Worm (Caenorhabditis elegans) whole organism, L2 larva: ENCODE results near the gene C04C3.6.
"Not testable (repeated sequence)": the region's sequence is repeated elsewhere in the genome, so short reads cannot be mapped to it uniquely, and the experiment has no call there.

Experiments used
- F13H6.1 ChIP-seq: sonication (generic microtip); optimal IDR thresholded peaks from 2 replicates; lab custom pipeline; 2016; ENCODE audit warnings: missing genetic modification characterization, missing compliant biosample characterization
- R02D3.7 ChIP-seq: fragments of 150-350 bp; optimal IDR thresholded peaks from 2 replicates; lab custom pipeline; 2014; ENCODE audit warnings: missing biosample characterization, missing genetic modification characterization
- Y55F3AM.14 ChIP-seq: fragments of 200-800 bp; sonication (Bioruptor generic); optimal IDR thresholded peaks from 2 replicates; lab custom pipeline; 2018; ENCODE audit warnings: mild to moderate bottlenecking, missing genetic modification characterization, missing compliant biosample characterization
- aly-2 ChIP-seq: fragments of 150-350 bp; optimal IDR thresholded peaks from 2 replicates; lab custom pipeline; 2014; ENCODE audit warnings: missing biosample characterization, missing genetic modification characterization
- ceh-16 ChIP-seq: fragments of 150-350 bp; optimal IDR thresholded peaks from 2 replicates; lab custom pipeline; 2014; ENCODE audit warnings: missing biosample characterization, missing genetic modification characterization
- crh-2 ChIP-seq: sonication (generic microtip); optimal IDR thresholded peaks from 2 replicates; lab custom pipeline; 2017; ENCODE audit warnings: missing biosample characterization, missing genetic modification characterization
- elt-1 ChIP-seq: fragments of 150-350 bp; optimal IDR thresholded peaks from 2 replicates; lab custom pipeline; 2014; ENCODE audit warnings: missing biosample characterization, missing genetic modification characterization
- elt-3 ChIP-seq: sonication (generic microtip); optimal IDR thresholded peaks from 2 replicates; lab custom pipeline; 2017; ENCODE audit warnings: missing biosample characterization, missing genetic modification characterization
- fos-1 ChIP-seq: fragments of 150-350 bp; optimal IDR thresholded peaks from 2 replicates; lab custom pipeline; 2014; ENCODE audit warnings: missing biosample characterization, missing genetic modification characterization
- gmeb-1 ChIP-seq: fragments of 150-350 bp; optimal IDR thresholded peaks from 2 replicates; lab custom pipeline; 2014; ENCODE audit warnings: missing biosample characterization, missing genetic modification characterization
- lin-13 ChIP-seq: fragments of 150-350 bp; optimal IDR thresholded peaks from 2 replicates; lab custom pipeline; 2014; ENCODE audit warnings: missing biosample characterization, missing genetic modification reagents, missing genetic modification characterization
- mab-5 ChIP-seq: fragments of 150-350 bp; optimal IDR thresholded peaks from 2 replicates; lab custom pipeline; 2014; ENCODE audit warnings: missing biosample characterization, missing genetic modification characterization
- mbf-1 ChIP-seq: sonication (generic microtip); optimal IDR thresholded peaks from 2 replicates; lab custom pipeline; 2017; ENCODE audit warnings: missing biosample characterization, missing genetic modification characterization
- nhr-10 ChIP-seq: sonication (generic microtip); optimal IDR thresholded peaks from 2 replicates; lab custom pipeline; 2017; ENCODE audit warnings: missing biosample characterization, missing genetic modification characterization
- nhr-11 ChIP-seq: fragments of 150-350 bp; optimal IDR thresholded peaks from 2 replicates; lab custom pipeline; 2014; ENCODE audit warnings: missing biosample characterization, missing genetic modification characterization
- nhr-12 ChIP-seq: fragments of 150-350 bp; optimal IDR thresholded peaks from 2 replicates; lab custom pipeline; 2014; ENCODE audit warnings: missing biosample characterization, missing genetic modification characterization
- nhr-129 ChIP-seq: fragments of 150-350 bp; optimal IDR thresholded peaks from 2 replicates; lab custom pipeline; 2014; ENCODE audit warnings: missing biosample characterization, missing genetic modification characterization
- nhr-21 ChIP-seq: fragments of 150-350 bp; optimal IDR thresholded peaks from 2 replicates; lab custom pipeline; 2014; ENCODE audit warnings: missing biosample characterization, missing genetic modification characterization
- nhr-23 ChIP-seq: fragments of 150-350 bp; optimal IDR thresholded peaks from 2 replicates; lab custom pipeline; 2014; ENCODE audit warnings: missing biosample characterization, missing genetic modification reagents, missing genetic modification characterization
- nhr-237 ChIP-seq: fragments of 150-350 bp; optimal IDR thresholded peaks from 2 replicates; lab custom pipeline; 2014; ENCODE audit warnings: missing biosample characterization, missing genetic modification characterization
- nhr-25 ChIP-seq: fragments of 150-350 bp; sonication (generic microtip); optimal IDR thresholded peaks from 3 replicates; lab custom pipeline; 2014; ENCODE audit warnings: missing biosample characterization, missing genetic modification characterization
- nhr-77 ChIP-seq: fragments of 150-350 bp; optimal IDR thresholded peaks from 2 replicates; lab custom pipeline; 2014; ENCODE audit warnings: missing biosample characterization, missing genetic modification characterization
- peb-1 ChIP-seq: fragments of 150-350 bp; optimal IDR thresholded peaks from 2 replicates; lab custom pipeline; 2014; ENCODE audit warnings: missing biosample characterization, missing genetic modification characterization
- sem-4 ChIP-seq: fragments of 150-350 bp; optimal IDR thresholded peaks from 2 replicates; lab custom pipeline; 2014; ENCODE audit warnings: missing biosample characterization, missing genetic modification reagents, missing genetic modification characterization
- sma-9 ChIP-seq, 2 experiments: fragments of 150-350 bp in 1 of 2; sonication (generic microtip) in 1 of 2; optimal IDR thresholded peaks; 2 replicates each; lab custom pipeline; 2014 to 2016; ENCODE audit warnings: missing genetic modification characterization in 2 of 2, mild to moderate bottlenecking in 1 of 2, missing biosample characterization in 1 of 2, missing compliant biosample characterization in 1 of 2, missing genetic modification reagents in 1 of 2, moderate library complexity in 1 of 2
- snpc-4 ChIP-seq: fragments of 150-350 bp; optimal IDR thresholded peaks from 2 replicates; lab custom pipeline; 2014; ENCODE audit warnings: missing biosample characterization, missing genetic modification characterization
- unc-62 ChIP-seq: fragments of 150-350 bp; optimal IDR thresholded peaks from 2 replicates; lab custom pipeline; 2014; ENCODE audit warnings: missing biosample characterization, missing genetic modification reagents, missing genetic modification characterization
- zag-1 ChIP-seq: fragments of 150-350 bp; optimal IDR thresholded peaks from 2 replicates; lab custom pipeline; 2014; ENCODE audit warnings: missing biosample characterization, missing genetic modification characterization
- ztf-1 ChIP-seq: fragments of 200-800 bp; sonication (Bioruptor generic); conservative IDR thresholded peaks from 2 replicates; pipeline ENCODE4 v1.3.6; 2022; ENCODE audit warnings: missing genetic modification characterization, missing compliant biosample characterization

C04C3.6 gene

DNA sequence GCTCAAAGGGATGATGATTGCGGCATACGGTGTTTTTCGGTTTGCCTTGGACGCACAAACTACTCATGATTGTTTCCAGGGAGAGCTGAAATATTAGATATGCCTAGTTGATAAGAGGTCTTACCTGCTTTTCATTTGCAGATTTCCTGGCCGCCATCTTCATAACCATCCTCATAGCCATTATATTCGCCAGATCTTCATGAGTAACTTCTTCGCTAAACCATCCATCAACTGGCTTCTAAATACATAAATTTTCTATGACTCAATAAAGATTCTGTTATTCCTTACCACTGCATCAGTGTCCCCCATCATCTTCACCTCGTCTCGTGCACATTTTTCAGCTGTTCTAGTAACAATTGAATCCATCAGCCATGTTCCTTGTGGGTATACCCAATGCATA, 20.1 kb upstream of the C04C3.6 start:
- TF ChIP-seq nhr-12 (tag; lab: Kevin White, UChicago) = no peak
- no peak for TF ChIP-seq snpc-4
- no peak for TF ChIP-seq lin-13 (GFP tag; lab: Kevin White, UChicago)
- TF ChIP-seq Y55F3AM.14 (GFP tag; lab: Kevin White, UChicago) = no peak
- no peak for TF ChIP-seq ceh-16 (tag; lab: Kevin White, UChicago)
- TF ChIP-seq mab-5 (tag; lab: Kevin White, UChicago) = no peak
- no peak for TF ChIP-seq peb-1 (tag; lab: Kevin White, UChicago)
- TF ChIP-seq R02D3.7 (tag; lab: Kevin White, UChicago) = no peak
- no peak for TF ChIP-seq elt-3 (tag; lab: Kevin White, UChicago)
- no peak for TF ChIP-seq crh-2 (tag; lab: Kevin White, UChicago)
- TF ChIP-seq sma-9 (GFP tag; optimal IDR thresholded peaks at IDR 0.05; lab: Kevin White, UChicago) = no peak
- TF ChIP-seq sma-9 (tag; optimal IDR thresholded peaks at IDR 0.05; lab: Kevin White, UChicago) = no peak
- no peak for TF ChIP-seq nhr-10
- no peak for TF ChIP-seq fos-1 (tag; lab: Kevin White, UChicago)
- no peak for TF ChIP-seq unc-62 (GFP tag; lab: Kevin White, UChicago)
- no peak for TF ChIP-seq nhr-21 (tag; lab: Kevin White, UChicago)
- TF ChIP-seq nhr-23 (tag; lab: Kevin White, UChicago) = no peak
- TF ChIP-seq zag-1 (tag; lab: Kevin White, UChicago) = no peak
- no peak for TF ChIP-seq F13H6.1

- TF ChIP-seq nhr-237 (tag; lab: Kevin White, UChicago) (no peak), sem-4 (tag; lab: Kevin White, UChicago) (no peak), nhr-25 (tag; lab: Kevin White, UChicago) (peak; percentile 35), ztf-1 (GFP tag; lab: Robert Waterston, UW) (no peak), ceh-16 (tag; lab: Kevin White, UChicago) (peak; percentile 70), R02D3.7 (tag; lab: Kevin White, UChicago) (no peak), sma-9 (GFP tag; optimal IDR thresholded peaks at IDR 0.05; lab: Kevin White, UChicago) (peak; percentile 54), sma-9 (tag; optimal IDR thresholded peaks at IDR 0.05; lab: Kevin White, UChicago) (no peak), gmeb-1 (tag; lab: Kevin White, UChicago) (no peak), unc-62 (GFP tag; lab: Kevin White, UChicago) (no peak), F13H6.1 (no peak), elt-1 (tag; lab: Kevin White, UChicago) (peak; percentile 72)
Observed at ce11 chrIV:3440848-3441247, 18.4 kb upstream of the C04C3.6 start, which contains the start of gene grd-10. TSS of gene grd-10 (plus strand) at chrIV:3441055.

- peak; percentile 62 for TF ChIP-seq nhr-25 (tag; lab: Kevin White, UChicago)
- no peak for TF ChIP-seq nhr-12 (tag; lab: Kevin White, UChicago)
- peak; percentile 43 for TF ChIP-seq sma-9 (GFP tag; optimal IDR thresholded peaks at IDR 0.05; lab: Kevin White, UChicago)
- TF ChIP-seq sma-9 (tag; optimal IDR thresholded peaks at IDR 0.05; lab: Kevin White, UChicago) = no peak
- TF ChIP-seq nhr-77 = no peak
- peak; percentile 72 for TF ChIP-seq ceh-16 (tag; lab: Kevin White, UChicago)
- no peak for TF ChIP-seq ztf-1 (GFP tag; lab: Robert Waterston, UW)
- TF ChIP-seq nhr-11 = no peak
- TF ChIP-seq aly-2 = no peak
- TF ChIP-seq elt-1 (tag; lab: Kevin White, UChicago) = peak; percentile 81
- TF ChIP-seq nhr-10 = no peak
- TF ChIP-seq, all 48 proteins: peak for 4
Observed at ce11 chrIV:3439354-3439753, 16.9 kb upstream of the C04C3.6 start, which contains the start of gene grd-3. TSS of gene grd-3 (plus strand) at chrIV:3439655.

DNA sequence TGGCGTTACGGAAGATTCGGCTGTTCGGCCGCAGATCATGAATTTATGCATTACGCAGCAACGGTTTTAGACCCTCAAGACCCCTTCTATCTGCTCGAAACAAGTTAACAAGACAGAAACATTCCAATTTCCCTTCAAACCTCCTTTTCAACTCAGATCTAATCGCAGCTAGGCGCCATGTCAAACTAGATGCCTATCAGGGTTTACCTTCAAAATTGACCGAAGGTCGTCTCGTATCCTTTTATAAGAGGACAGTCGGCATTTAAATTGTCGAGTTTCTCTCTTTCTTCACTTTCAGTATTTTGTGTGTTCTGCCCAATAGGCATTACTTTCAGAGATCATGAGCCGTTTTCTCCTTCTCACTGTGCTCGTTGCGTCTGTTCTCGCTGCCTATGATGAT, 15.6 kb upstream of the C04C3.6 start, which contains the start of gene grd-13:
Gene grd-13, plus strand, starts transcription at position 291 of the 400 bp plus-strand sequence.
- TF ChIP-seq nhr-77 (no peak), nhr-21 (tag; lab: Kevin White, UChicago) (no peak), nhr-23 (tag; lab: Kevin White, UChicago) (peak; percentile 60), ceh-16 (tag; lab: Kevin White, UChicago) (peak; percentile 85), elt-1 (tag; lab: Kevin White, UChicago) (peak; percentile 70), sma-9 (GFP tag; optimal IDR thresholded peaks at IDR 0.05; lab: Kevin White, UChicago) (peak; percentile 36), sma-9 (tag; optimal IDR thresholded peaks at IDR 0.05; lab: Kevin White, UChicago) (no peak), nhr-25 (tag; lab: Kevin White, UChicago) (peak; percentile 32)
- TF ChIP-seq, all 48 proteins: peak for 5

ce11 chrIV:3436021-3436420, 13.6 kb upstream of the C04C3.6 start, which contains the start of gene srz-32:
TSS of gene srz-32 (plus strand) at chrIV:3436321.
- no peak for TF ChIP-seq nhr-12 (tag; lab: Kevin White, UChicago)
- TF ChIP-seq mbf-1 = no peak
- TF ChIP-seq R02D3.7 (tag; lab: Kevin White, UChicago) = no peak

DNA sequence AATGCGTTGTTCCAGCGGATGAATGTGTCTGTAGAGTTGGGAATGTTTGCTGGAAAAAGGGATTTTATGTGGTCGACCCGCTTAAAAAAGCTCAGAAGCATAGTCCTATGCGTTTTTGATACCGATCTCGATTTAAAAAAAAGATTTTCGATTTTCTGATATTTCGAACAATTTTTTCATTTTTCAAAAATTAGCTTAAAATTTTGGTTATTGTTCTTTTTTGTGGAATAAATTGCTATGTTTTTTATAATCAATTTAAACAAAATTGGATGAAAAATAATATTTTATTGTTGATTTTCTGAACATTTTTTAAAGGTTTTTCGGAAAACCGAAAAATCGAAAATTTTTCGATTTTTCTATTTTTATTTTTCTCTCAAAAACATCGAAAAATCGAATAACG, 11.0 kb upstream of the C04C3.6 start, which contains the start of gene C04C3.7:
Gene C04C3.7, minus strand, starts transcription at position 101 of the 400 bp plus-strand sequence.
- TF ChIP-seq fos-1, nhr-129, ceh-16 (tag; lab: Kevin White, UChicago): not testable (repeated sequence)
- TF ChIP-seq, all 48 proteins: peak for 0; not testable (repeated sequence) for 48
